Worm (Caenorhabditis elegans) whole organism, L4 larva: ENCODE data around the gene nlp-26.

Source experiments
- ceh-20 ChIP-seq: fragments of 200-800 bp; sonication (Bioruptor generic); IDR thresholded peaks from 2 replicates; pipeline ENCODE4 v1.3.6; 2022; ENCODE audit warnings: missing genetic modification reagents, missing genetic modification characterization, missing compliant biosample characterization
- daf-12 ChIP-seq: fragments of 150-350 bp; optimal IDR thresholded peaks from 2 replicates; lab custom pipeline; 2014; ENCODE audit warnings: missing biosample characterization, missing genetic modification reagents, missing genetic modification characterization
- dpl-1 ChIP-seq: fragments of 150-350 bp; optimal IDR thresholded peaks from 2 replicates; lab custom pipeline; 2014; ENCODE audit warnings: missing biosample characterization, missing genetic modification reagents, missing genetic modification characterization
- duxl-1 ChIP-seq: sonication (generic microtip); optimal IDR thresholded peaks from 2 replicates; lab custom pipeline; 2016; ENCODE audit warnings: mild to moderate bottlenecking, missing genetic modification characterization, moderate library complexity, missing compliant biosample characterization; ENCODE audit not compliant: poor library complexity
- lin-15B ChIP-seq: fragments of 150-350 bp; sonication (generic microtip); optimal IDR thresholded peaks from 3 replicates; lab custom pipeline; 2014; ENCODE audit warnings: missing biosample characterization, missing genetic modification characterization
- lin-39 ChIP-seq: fragments of 150-350 bp; optimal IDR thresholded peaks from 2 replicates; lab custom pipeline; 2014; ENCODE audit warnings: missing biosample characterization, missing genetic modification reagents, missing genetic modification characterization
- lsy-2 ChIP-seq, 2 experiments: fragments of 150-350 bp in 1 of 2; sonication (generic microtip) in 1 of 2; optimal IDR thresholded peaks; 2 replicates each; lab custom pipeline; 2014 to 2017; ENCODE audit warnings: missing biosample characterization in 2 of 2, missing genetic modification characterization in 2 of 2
- pha-4 ChIP-seq, 2 experiments: fragments of 150-350 bp in 1 of 2; fragments of 200-800 bp in 1 of 2; sonication (Bioruptor generic) in 1 of 2; IDR thresholded peaks in 1 of 2; optimal IDR thresholded peaks in 1 of 2; 2 replicates each; pipeline versions ENCODE4 v1.3.6 to Lab custom; 2014 to 2022; ENCODE audit warnings: missing genetic modification characterization in 2 of 2, missing genetic modification reagents in 2 of 2, missing biosample characterization in 1 of 2, missing compliant biosample characterization in 1 of 2
- unc-39 ChIP-seq: sonication (generic microtip); optimal IDR thresholded peaks from 2 replicates; lab custom pipeline; 2017; ENCODE audit warnings: missing biosample characterization, missing genetic modification characterization

DNA sequence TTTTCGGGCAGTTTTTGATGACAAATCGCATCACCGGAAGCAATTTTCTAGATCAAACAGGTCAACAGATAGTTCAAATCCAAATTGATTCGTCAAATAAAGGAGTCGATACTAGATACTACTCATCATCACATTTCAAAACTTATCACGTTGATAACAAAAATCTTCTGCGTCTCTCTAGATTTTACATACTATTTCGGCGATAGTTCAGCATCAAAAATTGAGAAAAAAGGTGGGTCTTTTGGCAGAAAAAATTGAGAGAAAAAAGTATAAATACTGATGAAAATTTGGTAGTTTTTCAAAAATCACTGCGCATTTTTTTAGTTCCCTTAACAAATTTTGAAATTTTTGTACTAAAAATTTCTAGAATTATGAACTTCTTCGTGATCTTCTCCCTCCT is at the start of gene nlp-26:
- no peak for TF ChIP-seq ceh-20 (GFP tag; lab: Robert Waterston, UW)
- no peak for TF ChIP-seq unc-39
- no peak for TF ChIP-seq pha-4 (GFP tag; IDR thresholded peaks at IDR 0.05; lab: Robert Waterston, UW)
- TF ChIP-seq pha-4 (tag; optimal IDR thresholded peaks at IDR 0.05; lab: Kevin White, UChicago), result no peak
- no peak for TF ChIP-seq daf-12 (tag; lab: Kevin White, UChicago)
- no peak for TF ChIP-seq lin-39 (tag; lab: Kevin White, UChicago)
- TF ChIP-seq duxl-1 (tag; lab: Kevin White, UChicago), result no peak
- no peak for TF ChIP-seq dpl-1 (GFP tag; lab: Kevin White, UChicago)
- TF ChIP-seq lsy-2 (tag; optimal IDR thresholded peaks at IDR 0.05; lab: Kevin White, UChicago), result no peak
- no peak for TF ChIP-seq lin-15B
